Worm (Caenorhabditis elegans): ENCODE data around the gene scd-2.

ce11 chrV:6616294-6616693 is 16.7 kb upstream of the scd-2 start:
- TF ChIP-seq R02D3.7 (tag; optimal IDR thresholded peaks at IDR 0.05): no peak
- no peak for TF ChIP-seq daf-8 (GFP tag; IDR thresholded peaks at IDR 0.05)
